Fruit fly (Drosophila melanogaster) whole organism, embryonic: ENCODE results near the gene TotM.

Source experiments
- CG10267 ChIP-seq: fragments of 200-800 bp; sonication (Bioruptor generic); optimal IDR thresholded peaks from 2 replicates; lab custom pipeline; 2018; ENCODE audit warnings: missing biosample characterization, mild to moderate bottlenecking, missing genetic modification characterization, moderate library complexity
- CG10654 ChIP-seq: fragments of 200-800 bp; sonication (Bioruptor generic); optimal IDR thresholded peaks from 2 replicates; lab custom pipeline; 2016; ENCODE audit warnings: missing biosample characterization, missing genetic modification characterization
- CG10979 ChIP-seq: fragments of 200-800 bp; sonication (Bioruptor generic); optimal IDR thresholded peaks from 2 replicates; lab custom pipeline; 2018; ENCODE audit warnings: missing biosample characterization, mild to moderate bottlenecking, missing genetic modification characterization, moderate library complexity
- CG12219 ChIP-seq: fragments of 200-800 bp; sonication (Bioruptor generic); optimal IDR thresholded peaks from 3 replicates; lab custom pipeline; 2018; ENCODE audit warnings: missing biosample characterization, mild to moderate bottlenecking, missing genetic modification characterization
- CG14014 ChIP-seq: fragments of 200-800 bp; sonication (Bioruptor generic); IDR thresholded peaks from 2 replicates; pipeline ENCODE4 v1.3.6; 2022; ENCODE audit warnings: missing biosample characterization, missing genetic modification characterization
- CG14441 ChIP-seq: fragments of 200-800 bp; sonication (Bioruptor generic); IDR thresholded peaks from 2 replicates; pipeline ENCODE4 v1.3.6; 2022; ENCODE audit warnings: missing biosample characterization, missing genetic modification characterization
- CG14667 ChIP-seq: fragments of 200-800 bp; sonication (Bioruptor generic); IDR thresholded peaks from 2 replicates; pipeline ENCODE4 v1.3.6; 2022; ENCODE audit warnings: missing biosample characterization, missing genetic modification characterization
- CG2202 ChIP-seq: fragments of 200-800 bp; sonication (Bioruptor generic); optimal IDR thresholded peaks from 2 replicates; lab custom pipeline; 2018; ENCODE audit warnings: missing biosample characterization, mild to moderate bottlenecking, missing genetic modification characterization
- CG4404 ChIP-seq: fragments of 200-800 bp; sonication (Bioruptor generic); IDR thresholded peaks from 2 replicates; pipeline ENCODE4 v1.3.6; 2022; ENCODE audit warnings: missing biosample characterization, missing genetic modification characterization
- CG4617 ChIP-seq: fragments of 200-800 bp; sonication (Bioruptor generic); optimal IDR thresholded peaks from 3 replicates; lab custom pipeline; 2016; ENCODE audit warnings: missing biosample characterization, missing genetic modification characterization, borderline replicate concordance
- CG4730 ChIP-seq: fragments of 200-800 bp; sonication (Bioruptor generic); IDR thresholded peaks from 2 replicates; pipeline ENCODE4 v1.3.6; 2022; ENCODE audit warnings: missing biosample characterization, missing genetic modification characterization
- CG5245 ChIP-seq: fragments of 200-800 bp; sonication (Bioruptor generic); optimal IDR thresholded peaks from 3 replicates; lab custom pipeline; 2016; ENCODE audit warnings: missing biosample characterization, missing genetic modification characterization
- CG6272 ChIP-seq: fragments of 200-800 bp; sonication (Bioruptor generic); IDR thresholded peaks from 2 replicates; pipeline ENCODE4 v1.3.6; 2022; ENCODE audit warnings: missing biosample characterization, missing genetic modification characterization
- CG8290 ChIP-seq, 3 experiments: fragments of 200-800 bp; sonication (Bioruptor generic); optimal IDR thresholded peaks; 2 replicates each; lab custom pipeline; 2016 to 2019; ENCODE audit warnings: missing biosample characterization in 3 of 3, missing genetic modification characterization in 3 of 3, mild to moderate bottlenecking in 2 of 3, moderate library complexity in 1 of 3
- CG8478 ChIP-seq: fragments of >200 bp; optimal IDR thresholded peaks from 2 replicates; lab custom pipeline; 2018
- CTCF ChIP-seq: fragments of 200-800 bp; sonication (Bioruptor generic); optimal IDR thresholded peaks from 2 replicates; lab custom pipeline; 2017; ENCODE audit warnings: missing biosample characterization, mild to moderate bottlenecking, missing genetic modification characterization, moderate library complexity
- Drgx ChIP-seq: fragments of 200-800 bp; sonication (Bioruptor generic); IDR thresholded peaks from 2 replicates; pipeline ENCODE4 v1.3.6; 2022; ENCODE audit warnings: missing biosample characterization, missing genetic modification characterization
- E2f1 ChIP-seq: fragments of 200-800 bp; sonication (Bioruptor generic); IDR thresholded peaks from 2 replicates; pipeline ENCODE4 v1.3.6; 2022; ENCODE audit warnings: missing biosample characterization, missing genetic modification characterization
- Ets97D ChIP-seq: fragments of 200-800 bp; sonication (Bioruptor generic); optimal IDR thresholded peaks from 3 replicates; lab custom pipeline; 2016; ENCODE audit warnings: missing biosample characterization, missing genetic modification characterization
- Lim3 ChIP-seq: fragments of 200-800 bp; sonication (Bioruptor generic); IDR thresholded peaks from 2 replicates; pipeline ENCODE4 v1.3.6; 2022; ENCODE audit warnings: missing biosample characterization, missing genetic modification characterization
- MBD-R2 ChIP-seq: fragments of 200-800 bp; sonication (Bioruptor generic); IDR thresholded peaks from 2 replicates; pipeline ENCODE4 v1.3.6; 2022; ENCODE audit warnings: missing biosample characterization, missing genetic modification characterization
- MESR4 ChIP-seq: fragments of 200-800 bp; sonication (Bioruptor generic); optimal IDR thresholded peaks from 2 replicates; lab custom pipeline; 2018; ENCODE audit warnings: missing biosample characterization, mild to moderate bottlenecking, missing genetic modification characterization, moderate library complexity
- Mad ChIP-seq: fragments of 200-800 bp; sonication (Bioruptor generic); optimal IDR thresholded peaks from 2 replicates; lab custom pipeline; 2016; ENCODE audit warnings: missing biosample characterization, missing genetic modification characterization
- NK7.1 ChIP-seq: fragments of 200-800 bp; sonication (Bioruptor generic); optimal IDR thresholded peaks from 3 replicates; lab custom pipeline; 2016; ENCODE audit warnings: missing biosample characterization, missing genetic modification characterization
- Pdp1 ChIP-seq, 2 experiments: fragments of 200-800 bp; sonication (Bioruptor generic); optimal IDR thresholded peaks; 3 replicates each; lab custom pipeline; 2016; ENCODE audit warnings: missing biosample characterization in 2 of 2, missing genetic modification characterization in 2 of 2, mild to moderate bottlenecking in 1 of 2, moderate library complexity in 1 of 2
- Scr ChIP-seq: fragments of 200-800 bp; sonication (Bioruptor generic); IDR thresholded peaks from 2 replicates; pipeline ENCODE4 v1.3.6; 2022; ENCODE audit warnings: missing biosample characterization, missing genetic modification characterization; ENCODE audit not compliant: partially characterized antibody
- Six4 ChIP-seq: fragments of 200-800 bp; sonication (Bioruptor generic); optimal IDR thresholded peaks from 2 replicates; lab custom pipeline; 2016; ENCODE audit warnings: missing biosample characterization, missing genetic modification characterization
- Sry-δ ChIP-seq: fragments of 200-800 bp; sonication (Bioruptor generic); optimal IDR thresholded peaks from 2 replicates; lab custom pipeline; 2016; ENCODE audit warnings: missing biosample characterization, missing genetic modification characterization
- YL-1 ChIP-seq: fragments of 200-800 bp; sonication (Bioruptor generic); optimal IDR thresholded peaks from 3 replicates; lab custom pipeline; 2017; ENCODE audit warnings: missing biosample characterization, mild to moderate bottlenecking, missing genetic modification characterization
- cas ChIP-seq: fragments of 200-800 bp; sonication (Bioruptor generic); IDR thresholded peaks from 2 replicates; pipeline ENCODE4 v1.3.6; 2022; ENCODE audit warnings: missing biosample characterization, missing genetic modification characterization
- chinmo ChIP-seq: fragments of 200-800 bp; sonication (Bioruptor generic); IDR thresholded peaks from 4 replicates; pipeline ENCODE4 v1.3.6; 2022; ENCODE audit warnings: missing biosample characterization, missing genetic modification characterization; ENCODE audit not compliant: partially characterized antibody
- emc ChIP-seq: fragments of 200-800 bp; sonication (Bioruptor generic); optimal IDR thresholded peaks from 2 replicates; lab custom pipeline; 2016; ENCODE audit warnings: missing biosample characterization, missing genetic modification characterization
- fd102C ChIP-seq: fragments of 200-800 bp; sonication (Bioruptor generic); optimal IDR thresholded peaks from 2 replicates; lab custom pipeline; 2018; ENCODE audit warnings: missing biosample characterization, mild to moderate bottlenecking, missing genetic modification characterization, moderate library complexity
- gce ChIP-seq: fragments of 200-800 bp; sonication (Bioruptor generic); IDR thresholded peaks from 3 replicates; pipeline ENCODE4 v1.3.6; 2022; ENCODE audit warnings: missing biosample characterization, missing genetic modification characterization
- h ChIP-seq: fragments of >200 bp; optimal IDR thresholded peaks from 2 replicates; lab custom pipeline; 2017
- ind ChIP-seq: fragments of 200-800 bp; sonication (Bioruptor generic); optimal IDR thresholded peaks from 3 replicates; lab custom pipeline; 2016; ENCODE audit warnings: missing biosample characterization, missing genetic modification characterization
- kay ChIP-seq: fragments of 200-800 bp; sonication (Bioruptor generic); optimal IDR thresholded peaks from 2 replicates; lab custom pipeline; 2016; ENCODE audit warnings: missing biosample characterization, missing genetic modification characterization
- luna ChIP-seq: fragments of 200-800 bp; sonication (Bioruptor generic); optimal IDR thresholded peaks from 2 replicates; lab custom pipeline; 2016; ENCODE audit warnings: missing biosample characterization, missing genetic modification characterization
- nerfin-2 ChIP-seq: fragments of 200-800 bp; sonication (Bioruptor generic); IDR thresholded peaks from 2 replicates; pipeline ENCODE4 v1.3.6; 2022; ENCODE audit warnings: missing biosample characterization, missing genetic modification characterization; ENCODE audit not compliant: partially characterized antibody
- pb ChIP-seq: fragments of 200-800 bp; sonication (Bioruptor generic); optimal IDR thresholded peaks from 3 replicates; lab custom pipeline; 2016; ENCODE audit warnings: missing biosample characterization, missing genetic modification characterization
- pzg ChIP-seq: fragments of 200-800 bp; sonication (Bioruptor generic); optimal IDR thresholded peaks from 3 replicates; lab custom pipeline; 2018; ENCODE audit warnings: missing biosample characterization, mild to moderate bottlenecking, missing genetic modification characterization, moderate library complexity
- sc ChIP-seq, 3 experiments: fragments of >200 bp in 2 of 3; fragments of 200-800 bp in 1 of 3; sonication (Bioruptor generic) in 1 of 3; optimal IDR thresholded peaks; 2 replicates in 2 of 3; 3 replicates in 1 of 3; lab custom pipeline; 2017; ENCODE audit warnings: mild to moderate bottlenecking in 1 of 3, missing biosample characterization in 1 of 3, missing genetic modification characterization in 1 of 3, missing genetic modification reagents in 1 of 3
- sima ChIP-seq: fragments of 200-800 bp; sonication (Bioruptor generic); optimal IDR thresholded peaks from 2 replicates; lab custom pipeline; 2016; ENCODE audit warnings: missing biosample characterization, missing genetic modification characterization
- sna ChIP-seq: fragments of 200-800 bp; sonication (Bioruptor generic); IDR thresholded peaks from 2 replicates; pipeline ENCODE4 v1.3.6; 2022; ENCODE audit warnings: missing biosample characterization, missing genetic modification characterization; ENCODE audit not compliant: partially characterized antibody
- tgo ChIP-seq: fragments of 200-800 bp; sonication (Bioruptor generic); IDR thresholded peaks from 3 replicates; pipeline ENCODE4 v1.3.6; 2022; ENCODE audit warnings: missing biosample characterization, missing genetic modification characterization
- vnd ChIP-seq: fragments of 200-800 bp; sonication (Bioruptor generic); IDR thresholded peaks from 3 replicates; pipeline ENCODE4 v1.3.6; 2022; ENCODE audit warnings: missing biosample characterization, missing genetic modification characterization; ENCODE audit not compliant: partially characterized antibody
- zen2 ChIP-seq: fragments of 200-800 bp; sonication (Bioruptor generic); IDR thresholded peaks from 3 replicates; pipeline ENCODE4 v1.3.6; 2022; ENCODE audit warnings: missing biosample characterization, missing genetic modification characterization; ENCODE audit not compliant: partially characterized antibody

TotM gene

DNA sequence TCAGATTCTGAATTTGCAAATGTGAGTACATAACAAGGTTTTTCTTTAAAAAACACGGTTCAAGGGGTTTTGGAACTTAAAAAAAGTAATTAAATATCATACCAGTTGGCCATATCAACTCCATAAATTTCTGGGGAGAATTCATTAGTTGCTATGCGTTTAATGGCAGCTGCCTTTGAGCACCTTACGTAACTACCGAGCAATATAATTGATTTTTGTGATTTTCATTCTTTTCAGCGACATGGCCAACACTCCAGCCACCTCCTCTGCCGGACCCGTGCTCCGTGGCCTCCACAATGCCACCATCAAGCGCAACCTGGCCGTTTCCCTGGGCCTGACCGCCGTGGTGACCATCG is 2.4 kb upstream of the TotM start:
- no peak for TF ChIP-seq CG12219 (GFP tag; lab: Kevin White, UChicago)
- TF ChIP-seq luna (GFP tag; lab: Kevin White, UChicago), result no peak
- TF ChIP-seq vnd, result no peak; the same call in 2 of the 3 replicates
- TF ChIP-seq Sry-δ, result peak; percentile 33
- no peak for TF ChIP-seq CG6272 (GFP tag; lab: Robert Waterston, UW)
- TF ChIP-seq ind (GFP tag; lab: Kevin White, UChicago), result no peak
- TF ChIP-seq fd102C (GFP tag; lab: Kevin White, UChicago), result no peak
- no peak for TF ChIP-seq sc (optimal IDR thresholded peaks at IDR 0.05; lab: Kevin White, UChicago)
- TF ChIP-seq sc (GFP tag; optimal IDR thresholded peaks at IDR 0.05; lab: Kevin White, UChicago), result no peak
- TF ChIP-seq zen2 (GFP tag; lab: Robert Waterston, UW), result 0 out of 3 replicates have a peak, but pooled peaks have one; percentile 0
- no peak for TF ChIP-seq Ets97D (GFP tag; lab: Kevin White, UChicago)
- no peak for TF ChIP-seq CG2202 (tag; lab: Kevin White, UChicago)
- TF ChIP-seq h (lab: Kevin White, UChicago), result no peak
- TF ChIP-seq NK7.1 (GFP tag; lab: Kevin White, UChicago), result no peak
- peak; percentile 10 for TF ChIP-seq CG4617 (GFP tag; lab: Kevin White, UChicago)
- TF ChIP-seq Six4 (GFP tag; lab: Kevin White, UChicago), result no peak
- peak in 1 of 2 experiments; percentile 98 for TF ChIP-seq Pdp1 (GFP tag; optimal IDR thresholded peaks at IDR 0.05; lab: Kevin White, UChicago)
- TF ChIP-seq CG10654 (GFP tag; lab: Kevin White, UChicago), result no peak
- 0 out of 2 replicates have a peak, but pooled peaks have one; percentile 0 for TF ChIP-seq sna (GFP tag; lab: Robert Waterston, UW)
- no peak for TF ChIP-seq CG4404
- TF ChIP-seq YL-1, result peak; percentile 46
- TF ChIP-seq CG8478 (lab: Kevin White, UChicago), result no peak
- no peak for TF ChIP-seq kay
- TF ChIP-seq MBD-R2, result 0 out of 2 replicates have a peak, but pooled peaks have one; percentile 26
- no peak for TF ChIP-seq CG8290 (GFP tag; optimal IDR thresholded peaks at IDR 0.05; lab: Kevin White, UChicago)
- TF ChIP-seq CG8290 (tag; optimal IDR thresholded peaks at IDR 0.05; lab: Kevin White, UChicago), result no peak
- no peak for TF ChIP-seq CTCF (GFP tag; lab: Kevin White, UChicago)
- no peak for TF ChIP-seq cas
- 0 out of 2 replicates have a peak, but pooled peaks have one; percentile 22 for TF ChIP-seq Scr (GFP tag; lab: Robert Waterston, UW)
- no peak for TF ChIP-seq chinmo (GFP tag; lab: Robert Waterston, UW)
- no peak for TF ChIP-seq tgo (GFP tag; lab: Robert Waterston, UW)
- no peak for TF ChIP-seq E2f1 (GFP tag; lab: Robert Waterston, UW)
- TF ChIP-seq pzg, result peak; percentile 24
- no peak for TF ChIP-seq CG4730 (GFP tag; lab: Robert Waterston, UW)
- peak; percentile 84 for TF ChIP-seq MESR4 (GFP tag; lab: Kevin White, UChicago)
- TF ChIP-seq gce (GFP tag; lab: Robert Waterston, UW), result 0 out of 3 replicates have a peak, but pooled peaks have one; percentile 30
- no peak for TF ChIP-seq CG14014 (GFP tag; lab: Robert Waterston, UW)
- no peak for TF ChIP-seq CG5245 (GFP tag; lab: Kevin White, UChicago)

DNA sequence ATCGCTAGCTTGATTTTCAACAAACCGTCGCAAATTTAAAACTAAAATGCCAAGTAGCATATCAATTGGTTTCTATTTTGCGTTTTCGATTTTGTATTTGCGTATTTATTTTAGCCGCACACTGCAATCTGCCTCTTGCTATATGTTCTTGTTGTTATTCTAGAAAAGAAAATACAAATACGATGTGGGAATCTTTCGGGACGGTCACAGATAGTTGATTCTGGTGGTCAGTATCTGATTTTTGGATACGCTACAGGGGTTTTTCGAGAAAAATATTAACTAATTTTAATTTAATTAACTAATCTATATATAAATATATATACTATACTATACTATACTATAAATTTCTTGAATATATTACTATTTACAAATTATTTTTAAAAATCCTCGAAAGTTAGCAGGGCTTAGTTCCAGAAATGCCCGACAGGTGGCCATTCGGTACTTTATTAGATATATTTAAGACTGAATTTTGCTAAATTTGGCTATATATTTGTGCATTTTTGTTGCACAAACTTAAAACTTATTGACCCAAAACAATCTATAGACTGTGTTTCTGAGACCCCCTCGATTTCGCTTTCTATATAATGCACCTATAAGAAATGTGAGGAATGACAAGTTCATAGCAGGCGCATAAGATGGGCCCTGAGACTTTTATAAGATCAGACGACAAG is 693 bp upstream of the TotM start, which contains the start of gene CG14022:
Gene CG14022 (minus strand): TSS at position 51 of the 671 bp plus-strand sequence.
- TF ChIP-seq Mad (GFP tag; lab: Kevin White, UChicago) (no peak), emc (GFP tag; lab: Kevin White, UChicago) (no peak), CTCF (GFP tag; lab: Kevin White, UChicago) (peak; percentile 82), CG10267 (tag; lab: Kevin White, UChicago) (no peak), Lim3 (GFP tag; lab: Robert Waterston, UW) (no peak), CG10654 (GFP tag; lab: Kevin White, UChicago) (no peak), nerfin-2 (GFP tag; lab: Robert Waterston, UW) (no peak), CG10979 (tag; lab: Kevin White, UChicago) (peak; percentile 85), CG4404 (no peak), sima (no peak), CG14667 (no peak), Drgx (GFP tag; lab: Robert Waterston, UW) (no peak), CG14441 (GFP tag; lab: Robert Waterston, UW) (no peak), pb (GFP tag; lab: Kevin White, UChicago) (no peak)
